Comparison of ENCODE assay signal across 1 fruit fly cellular context in genomic region chr3R:18583881-18584545, dm6.
TF ChIP-seq lines count a peak whose summit lies in the region.

No protein-coding gene starts in this region.

TF ChIP-seq in whole organism, embryonic, 481 proteins besides CTCF, POLR2A, EP300 and RAD21 (continued from another document and continues in another):
- TF ChIP-seq Tbp (GFP tag; optimal IDR thresholded peaks at IDR 0.05; lab: Kevin White, UChicago) (no peak), CG17568 (GFP tag; optimal IDR thresholded peaks at IDR 0.05; lab: Kevin White, UChicago) (peak; percentile 95), ab (GFP tag; optimal IDR thresholded peaks at IDR 0.05; lab: Kevin White, UChicago) (peak; percentile 90), CG1233 (GFP tag; optimal IDR thresholded peaks at IDR 0.05; lab: Kevin White, UChicago) (peak; percentile 97), CG5953 (GFP tag; IDR thresholded peaks at IDR 0.05; lab: Robert Waterston, UW) (peak; percentile 75), odd (GFP tag; optimal IDR thresholded peaks at IDR 0.05; lab: Kevin White, UChicago) (peak; percentile 96), cg (GFP tag; optimal IDR thresholded peaks at IDR 0.05; lab: Kevin White, UChicago) (no peak), CoRest (tag; optimal IDR thresholded peaks at IDR 0.05; lab: Kevin White, UChicago) (peak; percentile 99), Usf (GFP tag; optimal IDR thresholded peaks at IDR 0.05; lab: Kevin White, UChicago) (peak; percentile 90), CG32532 (GFP tag; IDR thresholded peaks at IDR 0.05; lab: Robert Waterston, UW) (peak; percentile 93), Mes4 (GFP tag; optimal IDR thresholded peaks at IDR 0.05; lab: Kevin White, UChicago) (peak; percentile 95), schlank (tag; optimal IDR thresholded peaks at IDR 0.05; lab: Kevin White, UChicago) (peak; percentile 87), CG31224 (GFP tag; IDR thresholded peaks at IDR 0.05; lab: Robert Waterston, UW) (peak; percentile 89), Atf3 (GFP tag; optimal IDR thresholded peaks at IDR 0.05; lab: Kevin White, UChicago) (peak; percentile 96), CG10267 (tag; optimal IDR thresholded peaks at IDR 0.05; lab: Kevin White, UChicago) (peak; percentile 92), disco-r (GFP tag; optimal IDR thresholded peaks at IDR 0.05; lab: Kevin White, UChicago) (peak; percentile 96), CG13775 (GFP tag; optimal IDR thresholded peaks at IDR 0.05; lab: Kevin White, UChicago) (peak; percentile 97), CG10543 (GFP tag; optimal IDR thresholded peaks at IDR 0.05; lab: Kevin White, UChicago) (peak; percentile 99), gcm (GFP tag; optimal IDR thresholded peaks at IDR 0.05; lab: Kevin White, UChicago) (peak; percentile 96), CG2202 (tag; optimal IDR thresholded peaks at IDR 0.05; lab: Kevin White, UChicago) (peak; percentile 96), CG10565 (GFP tag; optimal IDR thresholded peaks at IDR 0.05; lab: Kevin White, UChicago) (peak; percentile 73), mirr (GFP tag; optimal IDR thresholded peaks at IDR 0.05; lab: Kevin White, UChicago) (peak; percentile 92), E2f2 (GFP tag; IDR thresholded peaks at IDR 0.05; lab: Robert Waterston, UW) (peak; percentile 84), Atf-2 (GFP tag; optimal IDR thresholded peaks at IDR 0.05; lab: Kevin White, UChicago) (peak; percentile 97), CG1602 (GFP tag; optimal IDR thresholded peaks at IDR 0.05; lab: Kevin White, UChicago) (peak; percentile 97), CG14965 (GFP tag; optimal IDR thresholded peaks at IDR 0.05; lab: Kevin White, UChicago; ENCODE audit: borderline replicate concordance) (peak; percentile 89), Elba2 (GFP tag; optimal IDR thresholded peaks at IDR 0.05; lab: Kevin White, UChicago) (no peak), Myb (GFP tag; optimal IDR thresholded peaks at IDR 0.05; lab: Kevin White, UChicago) (peak; percentile 87), scrt (GFP tag; optimal IDR thresholded peaks at IDR 0.05; lab: Kevin White, UChicago) (peak; percentile 93), lilli (GFP tag; optimal IDR thresholded peaks at IDR 0.05; lab: Kevin White, UChicago) (peak; percentile 98), sc (optimal IDR thresholded peaks at IDR 0.05; lab: Kevin White, UChicago) (no peak), sc (GFP tag; optimal IDR thresholded peaks at IDR 0.05; lab: Kevin White, UChicago) (peak; percentile 98), CG6813 (GFP tag; optimal IDR thresholded peaks at IDR 0.05; lab: Kevin White, UChicago) (peak; percentile 93), CG17186 (GFP tag; optimal IDR thresholded peaks at IDR 0.05; lab: Kevin White, UChicago) (peak; percentile 88), CG4360 (GFP tag; IDR thresholded peaks at IDR 0.05; lab: Robert Waterston, UW) (peak; percentile 75), sisA (GFP tag; IDR thresholded peaks at IDR 0.05; lab: Robert Waterston, UW) (peak; percentile 96), hb (GFP tag; IDR thresholded peaks at IDR 0.05; lab: Robert Waterston, UW; ENCODE audit: partially characterized antibody) (no peak), slou (GFP tag; optimal IDR thresholded peaks at IDR 0.05; lab: Kevin White, UChicago) (peak; percentile 94), Hey (tag; optimal IDR thresholded peaks at IDR 0.05; lab: Kevin White, UChicago) (peak; percentile 84), Dref (GFP tag; IDR thresholded peaks at IDR 0.05; lab: Robert Waterston, UW) (peak; percentile 44), Rfx (GFP tag; IDR thresholded peaks at IDR 0.05; lab: Robert Waterston, UW) (peak; percentile 97), MTF-1 (GFP tag; optimal IDR thresholded peaks at IDR 0.05; lab: Kevin White, UChicago; ENCODE audit: borderline replicate concordance) (peak; percentile 94), stwl (tag; optimal IDR thresholded peaks at IDR 0.05; lab: Kevin White, UChicago) (peak; percentile 43), Drgx (GFP tag; IDR thresholded peaks at IDR 0.05; lab: Robert Waterston, UW) (peak; percentile 93), CG30020 (tag; optimal IDR thresholded peaks at IDR 0.05; lab: Kevin White, UChicago) (peak; percentile 86), CG3407 (GFP tag; optimal IDR thresholded peaks at IDR 0.05; lab: Kevin White, UChicago) (peak; percentile 98), CG4730 (GFP tag; IDR thresholded peaks at IDR 0.05; lab: Robert Waterston, UW) (peak; percentile 92), CG11504 (tag; optimal IDR thresholded peaks at IDR 0.05; lab: Kevin White, UChicago) (peak; percentile 97), psq (GFP tag; optimal IDR thresholded peaks at IDR 0.05; lab: Kevin White, UChicago) (peak; percentile 95), CG13123 (GFP tag; optimal IDR thresholded peaks at IDR 0.05; lab: Kevin White, UChicago) (peak; percentile 96), CG3163 (GFP tag; optimal IDR thresholded peaks at IDR 0.05; lab: Kevin White, UChicago) (peak; percentile 83), CG15479 (GFP tag; optimal IDR thresholded peaks at IDR 0.05; lab: Kevin White, UChicago) (no peak), ttk (GFP tag; IDR thresholded peaks at IDR 0.05; lab: Robert Waterston, UW) (peak; percentile 95), TFAM (GFP tag; optimal IDR thresholded peaks at IDR 0.05; lab: Kevin White, UChicago) (peak; percentile 86), org-1 (GFP tag; optimal IDR thresholded peaks at IDR 0.05; lab: Kevin White, UChicago) (peak; percentile 97), CG2129 (GFP tag; IDR thresholded peaks at IDR 0.05; lab: Robert Waterston, UW; ENCODE audit: partially characterized antibody) (no peak), dati (GFP tag; IDR thresholded peaks at IDR 0.05; lab: Robert Waterston, UW) (peak; percentile 89), pum (GFP tag; optimal IDR thresholded peaks at IDR 0.05; lab: Kevin White, UChicago) (peak; percentile 96), Stat92E (GFP tag; optimal IDR thresholded peaks at IDR 0.05; lab: Kevin White, UChicago) (peak in 1 of 3 experiments; percentile 94), CG10654 (GFP tag; optimal IDR thresholded peaks at IDR 0.05; lab: Kevin White, UChicago) (peak; percentile 96), eyg (GFP tag; optimal IDR thresholded peaks at IDR 0.05; lab: Kevin White, UChicago) (peak; percentile 92), Fer1 (GFP tag; optimal IDR thresholded peaks at IDR 0.05; lab: Kevin White, UChicago) (peak; percentile 96), Sry-δ (GFP tag; optimal IDR thresholded peaks at IDR 0.05; lab: Kevin White, UChicago) (peak; percentile 67), trem (tag; optimal IDR thresholded peaks at IDR 0.05; lab: Kevin White, UChicago) (peak; percentile 95), ftz-f1 (GFP tag; optimal IDR thresholded peaks at IDR 0.05; lab: Kevin White, UChicago) (peak; percentile 75), toy (GFP tag; IDR thresholded peaks at IDR 0.05; lab: Robert Waterston, UW) (peak; percentile 77), CG17912 (GFP tag; optimal IDR thresholded peaks at IDR 0.05; lab: Kevin White, UChicago) (peak; percentile 91), btn (GFP tag; optimal IDR thresholded peaks at IDR 0.05; lab: Kevin White, UChicago) (peak; percentile 89), wdn (GFP tag; IDR thresholded peaks at IDR 0.05; lab: Robert Waterston, UW) (peak; percentile 89), Taf1 (GFP tag; IDR thresholded peaks at IDR 0.05; lab: Robert Waterston, UW) (peak; percentile 79), pho (GFP tag; optimal IDR thresholded peaks at IDR 0.05; lab: Kevin White, UChicago) (peak; percentile 97), phol (tag; optimal IDR thresholded peaks at IDR 0.05; lab: Kevin White, UChicago) (peak; percentile 96), CG15696 (tag; optimal IDR thresholded peaks at IDR 0.05; lab: Kevin White, UChicago) (peak; percentile 91), ERR (GFP tag; optimal IDR thresholded peaks at IDR 0.05; lab: Kevin White, UChicago) (peak; percentile 94), Xbp1 (GFP tag; optimal IDR thresholded peaks at IDR 0.05; lab: Kevin White, UChicago) (peak; percentile 97), Deaf1 (tag; optimal IDR thresholded peaks at IDR 0.05; lab: Kevin White, UChicago) (peak; percentile 85), H15 (GFP tag; IDR thresholded peaks at IDR 0.05; lab: Robert Waterston, UW) (peak; percentile 95), Hsf (GFP tag; optimal IDR thresholded peaks at IDR 0.05; lab: Kevin White, UChicago) (peak; percentile 96), nau (GFP tag; optimal IDR thresholded peaks at IDR 0.05; lab: Kevin White, UChicago) (peak; percentile 99), ash1 (GFP tag; optimal IDR thresholded peaks at IDR 0.05; lab: Kevin White, UChicago) (peak; percentile 88), crp (GFP tag; optimal IDR thresholded peaks at IDR 0.05; lab: Kevin White, UChicago) (peak; percentile 25 to 73), CG6683 (GFP tag; optimal IDR thresholded peaks at IDR 0.05; lab: Kevin White, UChicago) (peak; percentile 93), ap (GFP tag; IDR thresholded peaks at IDR 0.05; lab: Robert Waterston, UW) (peak; percentile 87), pb (GFP tag; optimal IDR thresholded peaks at IDR 0.05; lab: Kevin White, UChicago) (peak; percentile 89), fd64A (GFP tag; optimal IDR thresholded peaks at IDR 0.05; lab: Kevin White, UChicago) (peak; percentile 95), CG11093 (GFP tag; IDR thresholded peaks at IDR 0.05; lab: Robert Waterston, UW) (peak; percentile 95), Blimp-1 (GFP tag; optimal IDR thresholded peaks at IDR 0.05; lab: Kevin White, UChicago) (peak; percentile 96), D (optimal IDR thresholded peaks at IDR 0.05; lab: Kevin White, UChicago) (no peak), D (GFP tag; optimal IDR thresholded peaks at IDR 0.05; lab: Kevin White, UChicago) (peak; percentile 98), Scr (GFP tag; IDR thresholded peaks at IDR 0.05; lab: Robert Waterston, UW; ENCODE audit: partially characterized antibody) (no peak), gcm2 (GFP tag; optimal IDR thresholded peaks at IDR 0.05; lab: Kevin White, UChicago) (peak; percentile 94), Dad (GFP tag; optimal IDR thresholded peaks at IDR 0.05; lab: Kevin White, UChicago) (peak; percentile 95), gsb-n (tag; optimal IDR thresholded peaks at IDR 0.05; lab: Kevin White, UChicago) (peak; percentile 94), otp (GFP tag; IDR thresholded peaks at IDR 0.05; lab: Robert Waterston, UW) (peak; percentile 97), bcd (GFP tag; optimal IDR thresholded peaks at IDR 0.05; lab: Kevin White, UChicago) (peak; percentile 98), CG10959 (GFP tag; IDR thresholded peaks at IDR 0.05; lab: Robert Waterston, UW) (peak; percentile 91), CG12299 (tag; optimal IDR thresholded peaks at IDR 0.05; lab: Kevin White, UChicago) (peak; percentile 88), CG9876 (GFP tag; optimal IDR thresholded peaks at IDR 0.05; lab: Kevin White, UChicago) (peak; percentile 93), CG1603 (tag; optimal IDR thresholded peaks at IDR 0.05; lab: Kevin White, UChicago) (peak; percentile 96), Nf-YA (GFP tag; IDR thresholded peaks at IDR 0.05; lab: Robert Waterston, UW) (peak; percentile 90), Nf-YC (tag; optimal IDR thresholded peaks at IDR 0.05; lab: Kevin White, UChicago) (peak; percentile 91), zfh1 (GFP tag; IDR thresholded peaks at IDR 0.05; lab: Robert Waterston, UW) (peak; percentile 94), CG42726 (GFP tag; IDR thresholded peaks at IDR 0.05; lab: Robert Waterston, UW; ENCODE audit: partially characterized antibody) (no peak), tgo (GFP tag; IDR thresholded peaks at IDR 0.05; lab: Robert Waterston, UW) (peak; percentile 96), CG16813 (GFP tag; IDR thresholded peaks at IDR 0.05; lab: Robert Waterston, UW; ENCODE audit: partially characterized antibody) (no peak), pzg (GFP tag; optimal IDR thresholded peaks at IDR 0.05; lab: Kevin White, UChicago) (peak; percentile 16), klu (GFP tag; IDR thresholded peaks at IDR 0.05; lab: Robert Waterston, UW) (peak; percentile 93), HLHmδ (GFP tag; optimal IDR thresholded peaks at IDR 0.05; lab: Kevin White, UChicago) (peak; percentile 88), pita (GFP tag; optimal IDR thresholded peaks at IDR 0.05; lab: Kevin White, UChicago) (no peak), HHEX (GFP tag; optimal IDR thresholded peaks at IDR 0.05; lab: Kevin White, UChicago) (peak; percentile 97), slbo (GFP tag; IDR thresholded peaks at IDR 0.05; lab: Robert Waterston, UW) (peak; percentile 95), jigr1 (GFP tag; IDR thresholded peaks at IDR 0.05; lab: Robert Waterston, UW) (peak; percentile 94), gt (GFP tag; IDR thresholded peaks at IDR 0.05; lab: Robert Waterston, UW) (peak; percentile 85), sd (tag; optimal IDR thresholded peaks at IDR 0.05; lab: Kevin White, UChicago) (peak; percentile 95), CG12659 (GFP tag; optimal IDR thresholded peaks at IDR 0.05; lab: Kevin White, UChicago) (peak; percentile 98), Ptx1 (GFP tag; IDR thresholded peaks at IDR 0.05; lab: Robert Waterston, UW) (peak; percentile 95), Dp (GFP tag; optimal IDR thresholded peaks at IDR 0.05; lab: Kevin White, UChicago) (peak; percentile 23), sug (tag; optimal IDR thresholded peaks at IDR 0.05; lab: Kevin White, UChicago) (peak; percentile 96), da (GFP tag; optimal IDR thresholded peaks at IDR 0.05; lab: Kevin White, UChicago) (peak; percentile 86), CG4282 (GFP tag; optimal IDR thresholded peaks at IDR 0.05; lab: Kevin White, UChicago) (peak; percentile 87), CG13287 (GFP tag; IDR thresholded peaks at IDR 0.05; lab: Robert Waterston, UW; ENCODE audit: partially characterized antibody) (peak; percentile 34; the same call in 1 of the 2 replicates), CG2120 (GFP tag; optimal IDR thresholded peaks at IDR 0.05; lab: Kevin White, UChicago) (peak; percentile 98), sim (GFP tag; IDR thresholded peaks at IDR 0.05; lab: Robert Waterston, UW) (peak; percentile 84), Aef1 (GFP tag; IDR thresholded peaks at IDR 0.05; lab: Robert Waterston, UW) (peak; percentile 95), PHDP (tag; optimal IDR thresholded peaks at IDR 0.05; lab: Kevin White, UChicago) (peak; percentile 97), Abd-B (GFP tag; optimal IDR thresholded peaks at IDR 0.05; lab: Kevin White, UChicago) (peak; percentile 97), ro (GFP tag; IDR thresholded peaks at IDR 0.05; lab: Robert Waterston, UW) (peak; percentile 88), crc (GFP tag; optimal IDR thresholded peaks at IDR 0.05; lab: Kevin White, UChicago) (peak; percentile 95), zf30C (GFP tag; optimal IDR thresholded peaks at IDR 0.05; lab: Kevin White, UChicago) (no peak), CG10274 (GFP tag; optimal IDR thresholded peaks at IDR 0.05; lab: Kevin White, UChicago) (peak; percentile 99), Sox102F (GFP tag; optimal IDR thresholded peaks at IDR 0.05; lab: Kevin White, UChicago) (peak; percentile 98), NFAT (GFP tag; IDR thresholded peaks at IDR 0.05; lab: Robert Waterston, UW) (peak; percentile 91)
